Worm (Caenorhabditis elegans) whole organism, young adult: Measurements from ENCODE around the gene D1022.3.

Source experiments
- athp-1 ChIP-seq: sonication (generic microtip); optimal IDR thresholded peaks from 2 replicates; lab custom pipeline; 2017; ENCODE audit warnings: mild to moderate bottlenecking, missing genetic modification characterization, missing compliant biosample characterization
- attf-6 ChIP-seq: fragments of 200-800 bp; sonication (Bioruptor generic); IDR thresholded peaks from 2 replicates; pipeline ENCODE4 v1.3.6; 2022; ENCODE audit warnings: missing genetic modification reagents, missing genetic modification characterization, missing compliant biosample characterization
- gei-17 ChIP-seq: fragments of 200-800 bp; sonication (Bioruptor generic); optimal IDR thresholded peaks from 2 replicates; lab custom pipeline; 2018; ENCODE audit warnings: mild to moderate bottlenecking, missing genetic modification characterization, missing compliant biosample characterization
- hmg-1.2 ChIP-seq: fragments of 200-800 bp; sonication (Bioruptor generic); IDR thresholded peaks from 2 replicates; pipeline ENCODE4 v1.3.6; 2022; ENCODE audit warnings: missing genetic modification reagents, missing genetic modification characterization, missing compliant biosample characterization
- madf-8 ChIP-seq: fragments of 200-800 bp; sonication (Bioruptor generic); conservative IDR thresholded peaks from 2 replicates; pipeline ENCODE4 v1.3.6; 2022; ENCODE audit warnings: missing genetic modification reagents, missing genetic modification characterization, missing compliant biosample characterization
- ztf-25 ChIP-seq: fragments of 200-800 bp; sonication (Bioruptor generic); IDR thresholded peaks from 2 replicates; pipeline ENCODE4 v1.3.6; 2022; ENCODE audit warnings: missing genetic modification reagents, missing genetic modification characterization, missing compliant biosample characterization
- ztf-28 ChIP-seq: fragments of 200-800 bp; sonication (Bioruptor generic); IDR thresholded peaks from 2 replicates; pipeline ENCODE4 v1.3.6; 2022; ENCODE audit warnings: missing genetic modification reagents, missing genetic modification characterization, missing compliant biosample characterization

DNA sequence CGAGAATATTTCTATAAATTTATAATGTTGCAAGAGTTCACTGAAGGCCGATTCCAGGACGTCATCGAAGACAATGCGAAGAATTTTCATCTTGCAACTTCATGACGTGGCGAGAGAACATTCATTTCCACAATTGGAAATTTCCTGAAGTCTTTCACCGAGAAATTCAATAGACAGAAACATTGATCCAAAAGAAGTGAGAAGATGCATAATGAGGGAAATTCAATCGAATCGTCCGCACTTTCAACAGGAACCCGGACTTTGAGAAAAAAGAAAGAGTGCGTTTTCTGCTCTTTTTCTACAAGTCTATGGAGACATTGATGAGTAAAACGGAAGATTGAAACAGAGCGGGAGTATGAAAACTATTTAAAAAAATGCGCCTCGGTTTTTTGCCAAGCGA is 13.2 kb upstream of the D1022.3 start:
- TF ChIP-seq ztf-28 (no peak), hmg-1.2 (no peak), madf-8 (no peak), gei-17 (GFP tag; lab: Kevin White, UChicago) (no peak), athp-1 (no peak), ztf-25 (no peak), attf-6 (no peak)
